Fruit fly (Drosophila melanogaster): ENCODE results near the gene Smr.

The Smr gene

dm6 chrX:12653574-12653973 lies 88.8 kb downstream of the Smr start, which contains the start of gene CkIalpha (continued):
- TF ChIP-seq dan (GFP tag; IDR thresholded peaks at IDR 0.05) (no peak), Atf-2 (GFP tag; optimal IDR thresholded peaks at IDR 0.05) (peak; percentile 17), Camta (GFP tag; optimal IDR thresholded peaks at IDR 0.05) (no peak), Ssrp (tag; optimal IDR thresholded peaks at IDR 0.05) (no peak), zfh1 (GFP tag; IDR thresholded peaks at IDR 0.05) (peak; percentile 59; the same call in 2 of the 3 replicates), Dll (GFP tag; IDR thresholded peaks at IDR 0.05; ENCODE audit: partially characterized antibody) (peak; percentile 96), CG32767 (GFP tag; IDR thresholded peaks at IDR 0.05) (no peak; the same call in 1 of the 2 replicates), CG10321 (GFP tag; IDR thresholded peaks at IDR 0.05) (no peak), H2.0 (GFP tag; IDR thresholded peaks at IDR 0.05) (peak; percentile 48), CG12104 (GFP tag; optimal IDR thresholded peaks at IDR 0.05) (no peak), CG6272 (GFP tag; IDR thresholded peaks at IDR 0.05) (peak; percentile 75), CG11696 (GFP tag; IDR thresholded peaks at IDR 0.05) (no peak), Sox100B (GFP tag; optimal IDR thresholded peaks at IDR 0.05) (no peak), ash1 (GFP tag; optimal IDR thresholded peaks at IDR 0.05) (peak; percentile 34), CG7745 (tag; optimal IDR thresholded peaks at IDR 0.05) (no peak), CG3407 (GFP tag; optimal IDR thresholded peaks at IDR 0.05) (no peak), CG2120 (GFP tag; optimal IDR thresholded peaks at IDR 0.05) (peak; percentile 85), CG12744 (GFP tag; optimal IDR thresholded peaks at IDR 0.05) (no peak), CG10274 (GFP tag; optimal IDR thresholded peaks at IDR 0.05) (no peak), gt (GFP tag; IDR thresholded peaks at IDR 0.05) (no peak), Nf-YB (GFP tag; optimal IDR thresholded peaks at IDR 0.05) (no peak), eyg (GFP tag; optimal IDR thresholded peaks at IDR 0.05) (peak; percentile 39), Fer2 (tag; optimal IDR thresholded peaks at IDR 0.05) (peak; percentile 3), NC2α (GFP tag; optimal IDR thresholded peaks at IDR 0.05) (peak; percentile 5), Trl (optimal IDR thresholded peaks at IDR 0.05) (no peak), Trl (GFP tag; optimal IDR thresholded peaks at IDR 0.05) (peak; percentile 70), wor (GFP tag; IDR thresholded peaks at IDR 0.05) (no peak), CG8089 (GFP tag; optimal IDR thresholded peaks at IDR 0.05) (no peak), CG3995 (GFP tag; optimal IDR thresholded peaks at IDR 0.05) (peak; percentile 79), gsb-n (tag; optimal IDR thresholded peaks at IDR 0.05) (no peak), Abd-B (GFP tag; optimal IDR thresholded peaks at IDR 0.05) (no peak), CG16779 (GFP tag; IDR thresholded peaks at IDR 0.05) (0 out of 2 replicates have a peak, but pooled peaks have one; percentile 30), CG9727 (GFP tag; optimal IDR thresholded peaks at IDR 0.05) (no peak), Sin3A (optimal IDR thresholded peaks at IDR 0.05) (peak; percentile 64), CG1792 (GFP tag; optimal IDR thresholded peaks at IDR 0.05) (peak; percentile 49), sna (GFP tag; IDR thresholded peaks at IDR 0.05; ENCODE audit: partially characterized antibody) (peak; percentile 98), Doc2 (GFP tag; IDR thresholded peaks at IDR 0.05) (no peak), fd102C (GFP tag; optimal IDR thresholded peaks at IDR 0.05) (no peak), ci (GFP tag; IDR thresholded peaks at IDR 0.05) (peak; percentile 74), Hr78 (GFP tag; optimal IDR thresholded peaks at IDR 0.05) (no peak), MBD-R2 (GFP tag; IDR thresholded peaks at IDR 0.05) (peak; percentile 65; the same call in 1 of the 2 replicates), wdn (GFP tag; IDR thresholded peaks at IDR 0.05) (no peak), CG3838 (GFP tag; optimal IDR thresholded peaks at IDR 0.05) (no peak), ems (GFP tag; optimal IDR thresholded peaks at IDR 0.05) (peak; percentile 58), CG7271 (tag; optimal IDR thresholded peaks at IDR 0.05) (no peak), CG4820 (GFP tag; optimal IDR thresholded peaks at IDR 0.05) (peak; percentile 24), tll (GFP tag; optimal IDR thresholded peaks at IDR 0.05) (peak in 1 of 2 experiments; percentile 96), CG11723 (GFP tag; optimal IDR thresholded peaks at IDR 0.05) (no peak), CG13296 (GFP tag; optimal IDR thresholded peaks at IDR 0.05) (peak; percentile 20), crol (GFP tag; IDR thresholded peaks at IDR 0.05) (peak; percentile 11; the same call in 1 of the 2 replicates), CG8478 (optimal IDR thresholded peaks at IDR 0.05) (no peak), CG4617 (GFP tag; optimal IDR thresholded peaks at IDR 0.05; ENCODE audit: borderline replicate concordance) (peak; percentile 66), klu (GFP tag; IDR thresholded peaks at IDR 0.05) (no peak)
